Worm (Caenorhabditis elegans) whole organism, late embryonic: Measurements from ENCODE around the gene vab-2.

Source experiments
- ama-1 ChIP-seq: fragments of 150-350 bp; optimal IDR thresholded peaks from 2 replicates; lab custom pipeline; 2014
- ceh-18 ChIP-seq: sonication (generic microtip); optimal IDR thresholded peaks from 2 replicates; lab custom pipeline; 2016; ENCODE audit warnings: missing genetic modification characterization, missing compliant biosample characterization
- fkh-10 ChIP-seq: fragments of 150-350 bp; optimal IDR thresholded peaks from 2 replicates; lab custom pipeline; 2014; ENCODE audit warnings: missing biosample characterization, missing genetic modification reagents, missing genetic modification characterization
- hlh-13 ChIP-seq: fragments of 200-800 bp; sonication (Bioruptor generic); optimal IDR thresholded peaks from 2 replicates; lab custom pipeline; 2018; ENCODE audit warnings: mild to moderate bottlenecking, missing genetic modification characterization, missing compliant biosample characterization
- hlh-15 ChIP-seq: sonication (generic microtip); optimal IDR thresholded peaks from 2 replicates; lab custom pipeline; 2016; ENCODE audit warnings: missing genetic modification characterization, missing compliant biosample characterization
- nfya-1 ChIP-seq: sonication (generic microtip); optimal IDR thresholded peaks from 2 replicates; lab custom pipeline; 2017; ENCODE audit warnings: missing genetic modification characterization, mild to moderate bottlenecking, missing compliant biosample characterization, antibody characterized with exemption, moderate library complexity
- pha-4 ChIP-seq: fragments of 150-350 bp; optimal IDR thresholded peaks from 2 replicates; lab custom pipeline; 2018; ENCODE audit warnings: missing biosample characterization, missing genetic modification reagents, missing genetic modification characterization
- pqm-1 ChIP-seq: sonication (generic microtip); optimal IDR thresholded peaks from 2 replicates; lab custom pipeline; 2016; ENCODE audit warnings: missing genetic modification characterization, missing compliant biosample characterization
- ref-2 ChIP-seq: sonication (generic microtip); optimal IDR thresholded peaks from 2 replicates; lab custom pipeline; 2016; ENCODE audit warnings: missing genetic modification characterization, missing compliant biosample characterization

DNA sequence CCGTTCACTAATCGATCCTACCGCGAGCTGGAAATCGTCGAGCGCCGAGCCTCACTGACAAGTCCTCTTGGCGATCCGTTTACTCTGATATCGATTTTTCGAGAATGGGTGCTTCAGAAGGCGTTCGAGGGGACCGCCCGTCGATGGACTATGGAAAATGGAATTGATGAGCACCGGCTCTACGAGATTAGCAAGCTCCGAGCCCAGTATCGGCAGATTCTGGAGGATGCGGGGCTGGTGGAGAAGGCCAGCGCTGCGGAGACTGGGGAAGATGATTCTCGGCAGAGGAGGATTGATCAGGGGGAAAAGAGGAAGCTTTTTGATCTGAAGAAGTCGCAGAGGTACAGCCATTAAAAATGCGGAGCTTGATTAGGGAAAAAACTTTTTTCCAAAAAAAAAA is 35.2 kb downstream of the vab-2 start:
- TF ChIP-seq hlh-15 (tag; lab: Kevin White, UChicago) (no peak), fkh-10 (GFP tag; lab: Kevin White, UChicago) (no peak), ama-1 (lab: Kevin White, UChicago) (no peak), hlh-13 (no peak), ref-2 (tag; lab: Kevin White, UChicago) (no peak), pqm-1 (tag; lab: Kevin White, UChicago) (no peak), pha-4 (no peak), nfya-1 (tag; lab: Kevin White, UChicago) (no peak), ceh-18 (no peak)
